Worm (Caenorhabditis elegans): ENCODE data around the gene osta-3.
A peak's percentile ranks its signal among the peaks of the same experiment; 100 is the strongest.

The osta-3 gene

ce11 chrII:14832055-14832454 lies 19.7 kb downstream of the osta-3 start:
- TF ChIP-seq snpc-1.2 (GFP tag; IDR thresholded peaks at IDR 0.05), result no peak
- no peak for TF ChIP-seq daf-16 (GFP tag; optimal IDR thresholded peaks at IDR 0.05)
- TF ChIP-seq daf-16 (tag; optimal IDR thresholded peaks at IDR 0.05), result no peak
- no peak for TF ChIP-seq attf-4 (tag; optimal IDR thresholded peaks at IDR 0.05)
- no peak for TF ChIP-seq dmd-8 (GFP tag; IDR thresholded peaks at IDR 0.05)
- TF ChIP-seq ceh-82 (tag; optimal IDR thresholded peaks at IDR 0.05), result no peak
- TF ChIP-seq nhr-6 (tag; optimal IDR thresholded peaks at IDR 0.05), result no peak
- TF ChIP-seq nhr-111 (GFP tag; optimal IDR thresholded peaks at IDR 0.05), result no peak
- no peak for TF ChIP-seq ztf-7 (tag; optimal IDR thresholded peaks at IDR 0.05)
- no peak for TF ChIP-seq fos-1 (tag; optimal IDR thresholded peaks at IDR 0.05)
- no peak for TF ChIP-seq egl-43 (GFP tag; IDR thresholded peaks at IDR 0.05)
- TF ChIP-seq lin-1 (GFP tag; IDR thresholded peaks at IDR 0.05), result no peak

ce11 chrII:14838596-14839215 lies 26.4 kb downstream of the osta-3 start:
- TF ChIP-seq mxl-2 (GFP tag; conservative IDR thresholded peaks at IDR 0.05) (no peak), nhr-77 (tag; optimal IDR thresholded peaks at IDR 0.05) (no peak), F49E8.2 (tag; optimal IDR thresholded peaks at IDR 0.05; ENCODE audit: borderline replicate concordance) (no peak), nhr-42 (GFP tag; IDR thresholded peaks at IDR 0.05) (no peak), ceh-82 (tag; optimal IDR thresholded peaks at IDR 0.05) (no peak), ceh-62 (tag; optimal IDR thresholded peaks at IDR 0.05) (no peak), lin-39 (tag; optimal IDR thresholded peaks at IDR 0.05) (no peak), lin-13 (GFP tag; optimal IDR thresholded peaks at IDR 0.05) (no peak), nhr-11 (tag; optimal IDR thresholded peaks at IDR 0.05) (no peak), Y75B8A.6 (GFP tag; IDR thresholded peaks at IDR 0.05) (no peak), aha-1 (tag) (no peak), Y48G9A.11 (GFP tag; IDR thresholded peaks at IDR 0.05) (no peak), ZK546.5 (tag; optimal IDR thresholded peaks at IDR 0.05) (no peak), lin-1 (GFP tag; IDR thresholded peaks at IDR 0.05) (no peak), spr-1 (tag; optimal IDR thresholded peaks at IDR 0.05) (no peak), daf-19 (GFP tag; conservative IDR thresholded peaks at IDR 0.05) (no peak), ctbp-1 (GFP tag; IDR thresholded peaks at IDR 0.05) (no peak), lin-29 (GFP tag; IDR thresholded peaks at IDR 0.05) (no peak), rbr-2 (tag; optimal IDR thresholded peaks at IDR 0.05) (no peak), hlh-30 (tag; optimal IDR thresholded peaks at IDR 0.05; ENCODE audit: insufficient read depth) (peak; percentile 56), jun-1 (tag; optimal IDR thresholded peaks at IDR 0.05) (no peak), nhr-48 (tag; optimal IDR thresholded peaks at IDR 0.05) (peak; percentile 70), lin-15B (tag; optimal IDR thresholded peaks at IDR 0.05) (no peak), ztf-7 (tag; optimal IDR thresholded peaks at IDR 0.05) (no peak), T20F7.1 (GFP tag; optimal IDR thresholded peaks at IDR 0.05) (no peak), mdl-1 (tag; optimal IDR thresholded peaks at IDR 0.05) (peak in 1 of 2 experiments; percentile 56), egl-43 (GFP tag; IDR thresholded peaks at IDR 0.05) (no peak), egl-27 (tag; optimal IDR thresholded peaks at IDR 0.05) (no peak), attf-4 (tag; optimal IDR thresholded peaks at IDR 0.05) (no peak), F37D6.2 (tag; optimal IDR thresholded peaks at IDR 0.05) (no peak), sdz-12 (GFP tag; optimal IDR thresholded peaks at IDR 0.05) (no peak), zag-1 (tag; optimal IDR thresholded peaks at IDR 0.05) (no peak), F26F4.8 (GFP tag; conservative IDR thresholded peaks at IDR 0.05) (no peak), ZK337.2 (GFP tag; IDR thresholded peaks at IDR 0.05) (no peak), nhr-76 (tag; optimal IDR thresholded peaks at IDR 0.05) (no peak), Y105C5A.15 (GFP tag; IDR thresholded peaks at IDR 0.05) (no peak), spr-3 (GFP tag; optimal IDR thresholded peaks at IDR 0.05) (no peak), dmd-6 (GFP tag; IDR thresholded peaks at IDR 0.05) (peak; percentile 82), zfp-3 (GFP tag; conservative IDR thresholded peaks at IDR 0.05) (no peak), ztf-11 (tag; optimal IDR thresholded peaks at IDR 0.05) (no peak), gei-8 (GFP tag; optimal IDR thresholded peaks at IDR 0.05) (peak; percentile 19), dve-1 (tag; optimal IDR thresholded peaks at IDR 0.05; ENCODE audit: insufficient read depth) (peak; percentile 35), php-3 (GFP tag; IDR thresholded peaks at IDR 0.05) (no peak), daf-12 (tag; optimal IDR thresholded peaks at IDR 0.05) (no peak)
